Worm (Caenorhabditis elegans) whole organism, L3 larva: Measurements from ENCODE around the gene gipc-2.

Source experiments
- ceh-9 ChIP-seq: sonication (generic microtip); optimal IDR thresholded peaks from 2 replicates; lab custom pipeline; 2018; ENCODE audit warnings: missing biosample characterization, missing genetic modification characterization
- mdl-1 ChIP-seq: fragments of 150-350 bp; optimal IDR thresholded peaks from 2 replicates; lab custom pipeline; 2014; ENCODE audit warnings: missing biosample characterization, missing genetic modification characterization
- nhr-12 ChIP-seq: fragments of 150-350 bp; optimal IDR thresholded peaks from 2 replicates; lab custom pipeline; 2014; ENCODE audit warnings: missing biosample characterization, missing genetic modification characterization
- nhr-237 ChIP-seq: fragments of 150-350 bp; optimal IDR thresholded peaks from 2 replicates; lab custom pipeline; 2014; ENCODE audit warnings: missing biosample characterization, missing genetic modification characterization
- pha-4 ChIP-seq: fragments of 150-350 bp; optimal IDR thresholded peaks from 2 replicates; lab custom pipeline; 2014; ENCODE audit warnings: missing biosample characterization, missing genetic modification reagents, missing genetic modification characterization
- unc-62 ChIP-seq: fragments of 150-350 bp; sonication (generic microtip); optimal IDR thresholded peaks from 4 replicates; lab custom pipeline; 2014; ENCODE audit warnings: missing biosample characterization, missing genetic modification reagents, missing genetic modification characterization

DNA sequence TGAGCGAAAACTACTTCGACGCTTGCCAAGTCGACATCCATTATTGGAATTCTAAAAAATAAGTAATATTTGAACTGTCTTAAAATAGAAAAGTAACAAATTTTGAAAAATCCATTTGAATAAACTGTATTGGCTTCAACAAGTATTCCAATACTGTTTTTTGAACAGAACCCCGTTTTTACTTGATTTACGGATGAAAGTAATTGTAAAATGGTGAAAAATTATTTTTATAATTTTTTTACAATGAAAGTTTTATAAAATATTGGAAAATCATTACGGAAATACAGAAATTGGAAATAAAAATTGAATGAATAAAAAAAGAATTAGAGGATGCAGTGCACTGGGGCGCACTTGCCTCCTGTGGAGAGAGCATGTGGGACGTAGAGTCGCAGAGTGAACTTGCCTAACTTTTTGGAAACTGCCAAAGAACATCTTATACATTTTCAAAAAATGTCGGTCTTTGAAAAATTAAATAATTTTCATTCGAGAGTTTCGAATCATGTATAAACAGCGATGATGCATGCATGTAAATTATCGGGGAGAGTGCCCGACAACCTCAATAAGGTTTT is 45.2 kb downstream of the gipc-2 start, which contains the start of gene rrp-1:
- no peak for TF ChIP-seq nhr-237 (tag; lab: Kevin White, UChicago)
- TF ChIP-seq unc-62 = no peak
- TF ChIP-seq pha-4 (tag; lab: Kevin White, UChicago) = no peak
- no peak for TF ChIP-seq nhr-12 (tag; lab: Kevin White, UChicago)
- TF ChIP-seq ceh-9 (tag; lab: Kevin White, UChicago) = no peak
- no peak for TF ChIP-seq mdl-1
